Worm (Caenorhabditis elegans) whole organism, early embryonic: ENCODE results near the gene fip-5.

Experiments used
- B0310.2 ChIP-seq: sonication (generic microtip); optimal IDR thresholded peaks from 2 replicates; lab custom pipeline; 2016; ENCODE audit warnings: mild to moderate bottlenecking, missing genetic modification characterization, missing compliant biosample characterization
- F13C5.2 ChIP-seq: sonication (generic microtip); optimal IDR thresholded peaks from 2 replicates; lab custom pipeline; 2017; ENCODE audit warnings: mild to moderate bottlenecking, missing genetic modification characterization, inconsistent platforms, missing compliant biosample characterization
- aly-1 ChIP-seq: sonication (generic microtip); optimal IDR thresholded peaks from 2 replicates; lab custom pipeline; 2016; ENCODE audit warnings: missing genetic modification characterization, missing compliant biosample characterization
- ama-1 ChIP-seq: fragments of 150-350 bp; optimal IDR thresholded peaks from 2 replicates; lab custom pipeline; 2014
- ceh-13 ChIP-seq: fragments of 200-800 bp; sonication (Bioruptor generic); optimal IDR thresholded peaks from 2 replicates; lab custom pipeline; 2018; ENCODE audit warnings: mild to moderate bottlenecking, missing genetic modification characterization, missing compliant biosample characterization
- ceh-36 ChIP-seq: sonication (generic microtip); optimal IDR thresholded peaks from 2 replicates; lab custom pipeline; 2016; ENCODE audit warnings: missing genetic modification characterization, inconsistent platforms, missing compliant biosample characterization
- ets-7 ChIP-seq: sonication (generic microtip); optimal IDR thresholded peaks from 2 replicates; lab custom pipeline; 2016; ENCODE audit warnings: missing genotype, missing genetic modification characterization, missing compliant biosample characterization
- flt-1 ChIP-seq: fragments of 200-800 bp; sonication (Bioruptor generic); IDR thresholded peaks from 2 replicates; pipeline ENCODE4 v1.3.6; 2022; ENCODE audit warnings: missing genetic modification characterization, missing compliant biosample characterization
- hmbx-1 ChIP-seq: sonication (generic microtip); optimal IDR thresholded peaks from 2 replicates; lab custom pipeline; 2016; ENCODE audit warnings: mild to moderate bottlenecking, missing genetic modification characterization, missing compliant biosample characterization
- hmg-4 ChIP-seq: fragments of 200-800 bp; sonication (Bioruptor generic); optimal IDR thresholded peaks from 2 replicates; lab custom pipeline; 2018; ENCODE audit warnings: mild to moderate bottlenecking, missing genetic modification characterization, missing compliant biosample characterization
- hnd-1 ChIP-seq: sonication (generic microtip); optimal IDR thresholded peaks from 2 replicates; lab custom pipeline; 2016; ENCODE audit warnings: missing genetic modification characterization, missing compliant biosample characterization
- pes-1 ChIP-seq: fragments of 200-800 bp; sonication (Bioruptor generic); IDR thresholded peaks from 2 replicates; pipeline ENCODE4 v1.3.6; 2022; ENCODE audit warnings: missing genetic modification reagents, missing genetic modification characterization, missing compliant biosample characterization
- scrt-1 ChIP-seq: fragments of 200-800 bp; sonication (Bioruptor generic); IDR thresholded peaks from 2 replicates; pipeline ENCODE4 v1.3.6; 2022; ENCODE audit warnings: missing genetic modification characterization, missing compliant biosample characterization
- sea-1 ChIP-seq: fragments of 200-800 bp; sonication (Bioruptor generic); conservative IDR thresholded peaks from 2 replicates; pipeline ENCODE4 v1.3.6; 2022; ENCODE audit warnings: missing genetic modification characterization, missing compliant biosample characterization
- tbx-11 ChIP-seq: fragments of 200-800 bp; sonication (Bioruptor generic); IDR thresholded peaks from 2 replicates; pipeline ENCODE4 v1.3.6; 2022; ENCODE audit warnings: missing genetic modification characterization, missing compliant biosample characterization
- tbx-37 ChIP-seq: fragments of 200-800 bp; sonication (Bioruptor generic); conservative IDR thresholded peaks from 2 replicates; pipeline ENCODE4 v1.3.6; 2022; ENCODE audit warnings: missing genetic modification reagents, missing genetic modification characterization, missing compliant biosample characterization
- tra-4 ChIP-seq: sonication (generic microtip); optimal IDR thresholded peaks from 2 replicates; lab custom pipeline; 2017; ENCODE audit warnings: missing genetic modification characterization, missing compliant biosample characterization

Gene fip-5

ce11 chrX:10307495-10307894 is 5.0 kb downstream of the fip-5 start, which contains the start of gene F41E7.7:
Gene F41E7.7 (plus strand): TSS chrX:10307795.
- TF ChIP-seq tbx-11 (GFP tag; lab: Robert Waterston, UW) (no peak), flt-1 (GFP tag; lab: Robert Waterston, UW) (no peak), ceh-13 (GFP tag; lab: Kevin White, UChicago) (no peak), hmbx-1 (no peak), ama-1 (lab: Kevin White, UChicago) (no peak), ets-7 (tag; lab: Kevin White, UChicago) (no peak), tra-4 (tag; lab: Kevin White, UChicago) (no peak), hnd-1 (no peak), B0310.2 (tag; lab: Kevin White, UChicago) (no peak), pes-1 (GFP tag; lab: Robert Waterston, UW) (no peak)

ce11 chrX:10310366-10310765 is 7.8 kb downstream of the fip-5 start, which contains the start of gene F41E7.6:
Gene F41E7.6 (minus strand): TSS chrX:10310466.
- TF ChIP-seq aly-1 (tag; lab: Kevin White, UChicago) (no peak), hnd-1 (no peak), ceh-36 (no peak), B0310.2 (tag; lab: Kevin White, UChicago) (no peak), tra-4 (tag; lab: Kevin White, UChicago) (no peak), tbx-37 (GFP tag; lab: Robert Waterston, UW) (no peak), ceh-13 (GFP tag; lab: Kevin White, UChicago) (no peak), F13C5.2 (tag; lab: Kevin White, UChicago) (no peak), pes-1 (GFP tag; lab: Robert Waterston, UW) (no peak), sea-1 (GFP tag; lab: Robert Waterston, UW) (no peak)

ce11 chrX:10315905-10316304 is 13.4 kb downstream of the fip-5 start, which contains the start of gene F41E7.9:
Gene F41E7.9 (minus strand): TSS chrX:10316005.
- no peak for TF ChIP-seq hmbx-1
- TF ChIP-seq sea-1 (GFP tag; lab: Robert Waterston, UW), result no peak
- TF ChIP-seq F13C5.2 (tag; lab: Kevin White, UChicago), result no peak
- no peak for TF ChIP-seq aly-1 (tag; lab: Kevin White, UChicago)
- no peak for TF ChIP-seq pes-1 (GFP tag; lab: Robert Waterston, UW)
- TF ChIP-seq flt-1 (GFP tag; lab: Robert Waterston, UW), result no peak
- no peak for TF ChIP-seq tbx-11 (GFP tag; lab: Robert Waterston, UW)
- TF ChIP-seq ceh-13 (GFP tag; lab: Kevin White, UChicago), result no peak

ce11 chrX:10317565-10317964 is 15.0 kb downstream of the fip-5 start, which contains the start of gene R07E3.6:
Gene R07E3.6 (plus strand): TSS chrX:10317722.
- TF ChIP-seq scrt-1 (GFP tag; lab: Robert Waterston, UW) (no peak), hnd-1 (no peak), ets-7 (tag; lab: Kevin White, UChicago) (no peak), B0310.2 (tag; lab: Kevin White, UChicago) (no peak), sea-1 (GFP tag; lab: Robert Waterston, UW) (no peak), tbx-37 (GFP tag; lab: Robert Waterston, UW) (no peak), tbx-11 (GFP tag; lab: Robert Waterston, UW) (no peak), hmbx-1 (no peak), flt-1 (GFP tag; lab: Robert Waterston, UW) (no peak), tra-4 (tag; lab: Kevin White, UChicago) (no peak), ceh-36 (no peak), ama-1 (lab: Kevin White, UChicago) (no peak)

ce11 chrX:10318437-10318836 is 15.9 kb downstream of the fip-5 start:
- no peak for TF ChIP-seq tbx-37 (GFP tag; lab: Robert Waterston, UW)
- no peak for TF ChIP-seq aly-1 (tag; lab: Kevin White, UChicago)
- TF ChIP-seq B0310.2 (tag; lab: Kevin White, UChicago), result no peak
- TF ChIP-seq ets-7 (tag; lab: Kevin White, UChicago), result no peak

- TF ChIP-seq tra-4 (tag; lab: Kevin White, UChicago), result no peak
- no peak for TF ChIP-seq tbx-11 (GFP tag; lab: Robert Waterston, UW)
- TF ChIP-seq hnd-1, result no peak
- TF ChIP-seq ceh-13 (GFP tag; lab: Kevin White, UChicago), result no peak
- no peak for TF ChIP-seq hmg-4 (GFP tag; lab: Kevin White, UChicago)
- TF ChIP-seq F13C5.2 (tag; lab: Kevin White, UChicago), result no peak
- TF ChIP-seq tbx-37 (GFP tag; lab: Robert Waterston, UW), result no peak
- no peak for TF ChIP-seq pes-1 (GFP tag; lab: Robert Waterston, UW)
- no peak for TF ChIP-seq sea-1 (GFP tag; lab: Robert Waterston, UW)
- TF ChIP-seq scrt-1 (GFP tag; lab: Robert Waterston, UW), result no peak
- TF ChIP-seq flt-1 (GFP tag; lab: Robert Waterston, UW), result no peak
- no peak for TF ChIP-seq hmbx-1
- no peak for TF ChIP-seq aly-1 (tag; lab: Kevin White, UChicago)
- TF ChIP-seq ama-1 (lab: Kevin White, UChicago), result no peak
- TF ChIP-seq B0310.2 (tag; lab: Kevin White, UChicago), result no peak
- TF ChIP-seq ceh-36, result no peak
- no peak for TF ChIP-seq ets-7 (tag; lab: Kevin White, UChicago)
Measured at ce11 chrX:10319653-10320052, 17.1 kb downstream of the fip-5 start.

- TF ChIP-seq aly-1 (tag; lab: Kevin White, UChicago) (no peak), tra-4 (tag; lab: Kevin White, UChicago) (no peak), ets-7 (tag; lab: Kevin White, UChicago) (no peak), ceh-36 (no peak), tbx-37 (GFP tag; lab: Robert Waterston, UW) (no peak), sea-1 (GFP tag; lab: Robert Waterston, UW) (no peak), hnd-1 (no peak), ceh-13 (GFP tag; lab: Kevin White, UChicago) (no peak), ama-1 (lab: Kevin White, UChicago) (no peak), hmg-4 (GFP tag; lab: Kevin White, UChicago) (no peak), scrt-1 (GFP tag; lab: Robert Waterston, UW) (no peak), tbx-11 (GFP tag; lab: Robert Waterston, UW) (no peak), B0310.2 (tag; lab: Kevin White, UChicago) (no peak), hmbx-1 (no peak), pes-1 (GFP tag; lab: Robert Waterston, UW) (no peak), flt-1 (GFP tag; lab: Robert Waterston, UW) (no peak), F13C5.2 (tag; lab: Kevin White, UChicago) (no peak)
Measured at ce11 chrX:10321401-10321800, 18.9 kb downstream of the fip-5 start.
